Worm (Caenorhabditis elegans): ENCODE data around the gene E01G4.3.

Gene E01G4.3

DNA sequence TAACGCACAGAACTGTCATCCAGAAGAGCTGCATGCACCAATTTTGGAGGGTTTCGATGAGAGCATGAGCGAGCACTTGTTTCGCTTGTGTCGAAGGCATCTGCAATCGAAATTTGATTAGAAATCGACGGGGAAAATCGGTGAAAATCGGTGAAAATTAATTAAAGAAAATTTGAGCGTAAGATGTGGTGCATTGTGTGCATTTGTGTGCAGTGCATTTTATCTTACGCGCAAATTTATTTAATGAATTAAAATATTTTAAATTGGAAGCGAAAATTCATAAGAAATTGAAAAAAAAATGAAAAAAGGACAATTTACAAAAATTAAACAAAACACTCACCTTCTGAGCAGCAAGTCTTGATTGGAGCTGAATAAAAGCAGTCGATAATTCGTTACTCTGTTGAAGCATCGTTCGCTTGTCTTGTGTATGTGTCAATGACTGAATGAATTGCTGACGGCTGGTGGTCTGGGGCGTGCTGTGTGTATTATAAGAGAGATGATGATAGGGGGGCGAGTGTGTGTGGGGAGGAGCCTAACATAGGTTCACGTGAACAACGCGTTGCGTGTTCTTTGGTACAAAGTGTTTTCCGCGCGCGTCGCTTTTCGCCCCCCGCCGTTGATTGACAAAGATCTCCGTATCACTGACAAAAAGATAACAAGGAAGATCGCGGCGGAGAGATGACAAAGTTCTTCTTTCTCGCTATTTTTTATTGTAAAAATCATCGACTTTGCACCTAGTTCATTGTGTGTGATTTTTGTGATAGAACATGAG, 7.6 kb downstream of the E01G4.3 start (continued):
- peak; percentile 98 for TF ChIP-seq hlh-11 (tag; optimal IDR thresholded peaks at IDR 0.05)
- TF ChIP-seq F37D6.2 (tag; optimal IDR thresholded peaks at IDR 0.05), result no peak
- TF ChIP-seq aha-1 (tag), result peak; percentile 99
- peak; percentile 94 for TF ChIP-seq hlh-30 (tag; optimal IDR thresholded peaks at IDR 0.05; ENCODE audit: insufficient read depth)
- peak; percentile 34 for TF ChIP-seq mes-2 (tag; optimal IDR thresholded peaks at IDR 0.05; ENCODE audit: poor library complexity, severe bottlenecking)
- TF ChIP-seq F44E2.7 (GFP tag; IDR thresholded peaks at IDR 0.05), result no peak
- TF ChIP-seq snpc-4 (tag; optimal IDR thresholded peaks at IDR 0.05), result no peak
- peak; percentile 42; the same call in 1 of the 2 replicates for TF ChIP-seq nhr-42 (GFP tag; IDR thresholded peaks at IDR 0.05)
- TF ChIP-seq Y75B8A.6 (GFP tag; IDR thresholded peaks at IDR 0.05), result no peak; the same call in 1 of the 2 replicates
- TF ChIP-seq set-16 (GFP tag; IDR thresholded peaks at IDR 0.05), result peak; percentile 49; the same call in 1 of the 2 replicates
- no peak for TF ChIP-seq fkh-10 (GFP tag; optimal IDR thresholded peaks at IDR 0.05)
- no peak for TF ChIP-seq D1046.2 (GFP tag; IDR thresholded peaks at IDR 0.05)
- TF ChIP-seq dmd-9 (GFP tag; IDR thresholded peaks at IDR 0.05), result no peak
- no peak for TF ChIP-seq egl-43 (GFP tag; IDR thresholded peaks at IDR 0.05)
- TF ChIP-seq spr-3 (GFP tag; optimal IDR thresholded peaks at IDR 0.05), result peak; percentile 21
- TF ChIP-seq Y105C5A.15 (GFP tag; IDR thresholded peaks at IDR 0.05), result no peak
- TF ChIP-seq nhr-11 (tag; optimal IDR thresholded peaks at IDR 0.05), result peak; percentile 79
- peak; percentile 89 for TF ChIP-seq nhr-28 (tag; optimal IDR thresholded peaks at IDR 0.05)
- no peak for TF ChIP-seq skn-1 (tag; optimal IDR thresholded peaks at IDR 0.05)
- TF ChIP-seq madf-5 (GFP tag; IDR thresholded peaks at IDR 0.05), result 0 out of 4 replicates have a peak, but pooled peaks have one; percentile 15 to 22
- no peak for TF ChIP-seq Y5F2A.4 (GFP tag; optimal IDR thresholded peaks at IDR 0.05)
- peak; percentile 81 for TF ChIP-seq ceh-20 (GFP tag; IDR thresholded peaks at IDR 0.05)
- no peak for TF ChIP-seq lin-29 (GFP tag; IDR thresholded peaks at IDR 0.05)
- TF ChIP-seq spr-1 (tag; optimal IDR thresholded peaks at IDR 0.05), result peak; percentile 38
- no peak for TF ChIP-seq lin-39 (tag; optimal IDR thresholded peaks at IDR 0.05)
- peak; percentile 67 for TF ChIP-seq php-3 (GFP tag; IDR thresholded peaks at IDR 0.05)
- TF ChIP-seq dmd-8 (GFP tag; IDR thresholded peaks at IDR 0.05), result no peak; the same call in 1 of the 2 replicates
- TF ChIP-seq arid-1 (GFP tag; conservative IDR thresholded peaks at IDR 0.05), result 0 out of 2 replicates have a peak, but pooled peaks have one; percentile 35
- TF ChIP-seq ceh-32 (tag; optimal IDR thresholded peaks at IDR 0.05; ENCODE audit: poor library complexity), result no peak
- no peak for TF ChIP-seq nhr-76 (tag; optimal IDR thresholded peaks at IDR 0.05)
- peak; percentile 68 for TF ChIP-seq nhr-77 (tag; optimal IDR thresholded peaks at IDR 0.05)
- TF ChIP-seq ces-1 (GFP tag; optimal IDR thresholded peaks at IDR 0.05), result no peak
- TF ChIP-seq mdt-29 (GFP tag; IDR thresholded peaks at IDR 0.05), result 0 out of 2 replicates have a peak, but pooled peaks have one; percentile 40
- TF ChIP-seq dpl-1 (GFP tag; optimal IDR thresholded peaks at IDR 0.05), result peak; percentile 25
- no peak for TF ChIP-seq tag-97 (GFP tag; IDR thresholded peaks at IDR 0.05)
- TF ChIP-seq F49E8.2 (tag; optimal IDR thresholded peaks at IDR 0.05; ENCODE audit: borderline replicate concordance), result no peak
- no peak for TF ChIP-seq ZK337.2 (GFP tag; IDR thresholded peaks at IDR 0.05)
- TF ChIP-seq daf-16 (GFP tag; optimal IDR thresholded peaks at IDR 0.05), result peak; percentile 75 to 76
- peak; percentile 95 for TF ChIP-seq daf-16 (tag; optimal IDR thresholded peaks at IDR 0.05)
- TF ChIP-seq zag-1 (tag; optimal IDR thresholded peaks at IDR 0.05), result no peak
- TF ChIP-seq zip-11 (GFP tag; IDR thresholded peaks at IDR 0.05), result peak; percentile 40; the same call in 1 of the 2 replicates
- TF ChIP-seq jun-1 (tag; optimal IDR thresholded peaks at IDR 0.05), result no peak
- TF ChIP-seq fos-1 (tag; optimal IDR thresholded peaks at IDR 0.05), result no peak
- 0 out of 2 replicates have a peak, but pooled peaks have one; percentile 31 for TF ChIP-seq zfp-3 (GFP tag; conservative IDR thresholded peaks at IDR 0.05)
- no peak; the same call in 1 of the 2 replicates for TF ChIP-seq pha-4 (GFP tag; IDR thresholded peaks at IDR 0.05)
- TF ChIP-seq pha-4 (tag; optimal IDR thresholded peaks at IDR 0.05), result no peak
- no peak for TF ChIP-seq sdz-12 (GFP tag; optimal IDR thresholded peaks at IDR 0.05)
- TF ChIP-seq egl-27 (tag; optimal IDR thresholded peaks at IDR 0.05), result no peak
- peak; percentile 92 for TF ChIP-seq nhr-10 (tag; optimal IDR thresholded peaks at IDR 0.05)
- no peak for TF ChIP-seq nhr-237 (tag; optimal IDR thresholded peaks at IDR 0.05)
- no peak for TF ChIP-seq lim-7 (GFP tag; IDR thresholded peaks at IDR 0.05)
